Fruit fly (Drosophila melanogaster) whole organism, embryonic: ENCODE data around the gene DCAF12.
A peak's percentile ranks its signal among the peaks of the same experiment; 100 is the strongest.

ENCODE experiments used
- ATbp ChIP-seq: fragments of 200-800 bp; sonication (Bioruptor generic); optimal IDR thresholded peaks from 2 replicates; lab custom pipeline; 2017; ENCODE audit warnings: missing biosample characterization, mild to moderate bottlenecking, missing genetic modification characterization, missing genetic modification reagents
- Ada2b ChIP-seq: fragments of 200-800 bp; sonication (Bioruptor generic); IDR thresholded peaks from 2 replicates; pipeline ENCODE4 v1.3.6; 2022; ENCODE audit warnings: missing biosample characterization, missing genetic modification characterization
- Adf1 ChIP-seq: fragments of 200-800 bp; sonication (Bioruptor generic); IDR thresholded peaks from 2 replicates; pipeline ENCODE4 v1.3.6; 2022; ENCODE audit warnings: missing biosample characterization, missing genetic modification characterization
- Aef1 ChIP-seq: fragments of 200-800 bp; sonication (Bioruptor generic); IDR thresholded peaks from 3 replicates; pipeline ENCODE4 v1.3.6; 2022; ENCODE audit warnings: missing biosample characterization, missing genetic modification characterization
- C15 ChIP-seq: fragments of 200-800 bp; sonication (Bioruptor generic); IDR thresholded peaks from 3 replicates; pipeline ENCODE4 v1.3.6; 2022; ENCODE audit warnings: missing biosample characterization, missing genetic modification characterization
- CG1024 ChIP-seq: fragments of 200-800 bp; sonication (Bioruptor generic); IDR thresholded peaks from 2 replicates; pipeline ENCODE4 v1.3.6; 2022; ENCODE audit warnings: missing biosample characterization, missing genetic modification characterization
- CG10274 ChIP-seq: fragments of 200-800 bp; sonication (Bioruptor generic); optimal IDR thresholded peaks from 3 replicates; lab custom pipeline; 2017; ENCODE audit warnings: missing biosample characterization, mild to moderate bottlenecking, missing genetic modification characterization
- CG12071 ChIP-seq: fragments of 200-800 bp; sonication (Bioruptor generic); optimal IDR thresholded peaks from 3 replicates; lab custom pipeline; 2018; ENCODE audit warnings: missing biosample characterization, mild to moderate bottlenecking, missing genetic modification characterization
- CG12155 ChIP-seq: fragments of 200-800 bp; sonication (Bioruptor generic); optimal IDR thresholded peaks from 3 replicates; lab custom pipeline; 2016; ENCODE audit warnings: missing biosample characterization, missing genetic modification characterization
- CG12219 ChIP-seq: fragments of 200-800 bp; sonication (Bioruptor generic); optimal IDR thresholded peaks from 3 replicates; lab custom pipeline; 2018; ENCODE audit warnings: missing biosample characterization, mild to moderate bottlenecking, missing genetic modification characterization
- CG13296 ChIP-seq: fragments of 200-800 bp; sonication (Bioruptor generic); optimal IDR thresholded peaks from 3 replicates; lab custom pipeline; 2018; ENCODE audit warnings: missing biosample characterization, mild to moderate bottlenecking, missing genetic modification characterization
- CG14014 ChIP-seq: fragments of 200-800 bp; sonication (Bioruptor generic); IDR thresholded peaks from 2 replicates; pipeline ENCODE4 v1.3.6; 2022; ENCODE audit warnings: missing biosample characterization, missing genetic modification characterization
- CG14860 ChIP-seq: fragments of 200-800 bp; sonication (Bioruptor generic); IDR thresholded peaks from 3 replicates; pipeline ENCODE4 v1.3.6; 2022; ENCODE audit warnings: missing biosample characterization, missing genetic modification characterization; ENCODE audit not compliant: partially characterized antibody
- CG17612 ChIP-seq: fragments of 200-800 bp; sonication (Bioruptor generic); IDR thresholded peaks from 2 replicates; pipeline ENCODE4 v1.3.6; 2022; ENCODE audit warnings: missing biosample characterization, missing genetic modification characterization
- CG31365 ChIP-seq: fragments of 200-800 bp; sonication (Bioruptor generic); optimal IDR thresholded peaks from 2 replicates; lab custom pipeline; 2018; ENCODE audit warnings: missing biosample characterization, mild to moderate bottlenecking, missing genetic modification characterization
- CG3163 ChIP-seq: fragments of 200-800 bp; sonication (Bioruptor generic); optimal IDR thresholded peaks from 3 replicates; lab custom pipeline; 2016; ENCODE audit warnings: missing biosample characterization, missing genetic modification characterization
- CG3726 ChIP-seq: fragments of 200-800 bp; sonication (Bioruptor generic); IDR thresholded peaks from 3 replicates; pipeline ENCODE4, ENCODE4 v1.3.6; 2022; ENCODE audit warnings: missing biosample characterization, missing genetic modification characterization
- CG3838 ChIP-seq: fragments of 200-800 bp; sonication (Bioruptor generic); optimal IDR thresholded peaks from 3 replicates; lab custom pipeline; 2016; ENCODE audit warnings: missing biosample characterization, missing genetic modification characterization
- CG3995 ChIP-seq: fragments of 200-800 bp; sonication (Bioruptor generic); optimal IDR thresholded peaks from 3 replicates; lab custom pipeline; 2016; ENCODE audit warnings: missing biosample characterization, missing genetic modification characterization
- CG6813 ChIP-seq: fragments of 200-800 bp; sonication (Bioruptor generic); optimal IDR thresholded peaks from 2 replicates; lab custom pipeline; 2017; ENCODE audit warnings: missing biosample characterization, missing genetic modification characterization, mild to moderate bottlenecking, moderate library complexity, missing genetic modification reagents
- CG7745 ChIP-seq: fragments of 200-800 bp; sonication (Bioruptor generic); optimal IDR thresholded peaks from 2 replicates; lab custom pipeline; 2018; ENCODE audit warnings: missing biosample characterization, mild to moderate bottlenecking, missing genetic modification characterization, moderate library complexity
- CG7928 ChIP-seq: fragments of 200-800 bp; sonication (Bioruptor generic); optimal IDR thresholded peaks from 2 replicates; lab custom pipeline; 2017; ENCODE audit warnings: missing biosample characterization, mild to moderate bottlenecking, missing genetic modification characterization
- CkIIα-i1 ChIP-seq: fragments of 200-800 bp; sonication (Bioruptor generic); IDR thresholded peaks from 2 replicates; pipeline ENCODE4 v1.3.6; 2022; ENCODE audit warnings: missing biosample characterization, missing genetic modification characterization
- CoRest ChIP-seq: fragments of 200-800 bp; sonication (Bioruptor generic); optimal IDR thresholded peaks from 3 replicates; lab custom pipeline; 2018; ENCODE audit warnings: missing biosample characterization, mild to moderate bottlenecking, missing genetic modification characterization, moderate library complexity
- Dref ChIP-seq: fragments of 200-800 bp; sonication (Bioruptor generic); IDR thresholded peaks from 2 replicates; pipeline ENCODE4 v1.3.6; 2022; ENCODE audit warnings: missing biosample characterization, missing genetic modification characterization
- Elba2 ChIP-seq: fragments of 200-800 bp; sonication (Bioruptor generic); optimal IDR thresholded peaks from 3 replicates; lab custom pipeline; 2016; ENCODE audit warnings: missing biosample characterization, missing genetic modification characterization
- Ets65A ChIP-seq: fragments of 200-800 bp; sonication (Bioruptor generic); peaks from one replicate; lab custom pipeline; 2016; ENCODE audit warnings: missing biosample characterization, missing genetic modification characterization
- Jarid2 ChIP-seq: fragments of 200-800 bp; sonication (Bioruptor generic); optimal IDR thresholded peaks from 3 replicates; lab custom pipeline; 2017; ENCODE audit warnings: mild to moderate bottlenecking, missing biosample characterization, missing genetic modification reagents, missing genetic modification characterization
- Med ChIP-seq: fragments of 200-800 bp; sonication (Bioruptor generic); peaks from one replicate; lab custom pipeline; 2016; ENCODE audit warnings: missing biosample characterization, missing genetic modification characterization, mild to moderate bottlenecking, inconsistent platforms, moderate library complexity
- NK7.1 ChIP-seq: fragments of 200-800 bp; sonication (Bioruptor generic); optimal IDR thresholded peaks from 3 replicates; lab custom pipeline; 2016; ENCODE audit warnings: missing biosample characterization, missing genetic modification characterization
- Opbp ChIP-seq: fragments of 200-800 bp; sonication (Bioruptor generic); IDR thresholded peaks from 3 replicates; pipeline ENCODE4 v1.3.6; 2022; ENCODE audit warnings: missing biosample characterization, missing genetic modification characterization; ENCODE audit not compliant: partially characterized antibody
- Rfx ChIP-seq: fragments of 200-800 bp; sonication (Bioruptor generic); IDR thresholded peaks from 2 replicates; pipeline ENCODE4 v1.3.6; 2022; ENCODE audit warnings: missing biosample characterization, missing genetic modification characterization
- Vsx1 ChIP-seq: fragments of 200-800 bp; sonication (Bioruptor generic); optimal IDR thresholded peaks from 2 replicates; lab custom pipeline; 2017; ENCODE audit warnings: missing biosample characterization, mild to moderate bottlenecking, missing genetic modification characterization, missing genetic modification reagents
- al ChIP-seq: fragments of 200-800 bp; sonication (Bioruptor generic); IDR thresholded peaks from 2 replicates; pipeline ENCODE4 v1.3.6; 2022; ENCODE audit warnings: missing biosample characterization, missing genetic modification characterization
- ash1 ChIP-seq: fragments of 200-800 bp; sonication (Bioruptor generic); optimal IDR thresholded peaks from 2 replicates; lab custom pipeline; 2018; ENCODE audit warnings: missing biosample characterization, mild to moderate bottlenecking, missing genetic modification characterization
- br ChIP-seq: fragments of >200 bp; optimal IDR thresholded peaks from 2 replicates; lab custom pipeline; 2017
- bsh ChIP-seq, 2 experiments: fragments of 200-800 bp; sonication (Bioruptor generic); optimal IDR thresholded peaks; 2 replicates each; lab custom pipeline; 2017 to 2018; ENCODE audit warnings: mild to moderate bottlenecking in 2 of 2, missing biosample characterization in 2 of 2, missing genetic modification characterization in 2 of 2, moderate library complexity in 1 of 2
- fd102C ChIP-seq: fragments of 200-800 bp; sonication (Bioruptor generic); optimal IDR thresholded peaks from 2 replicates; lab custom pipeline; 2018; ENCODE audit warnings: missing biosample characterization, mild to moderate bottlenecking, missing genetic modification characterization, moderate library complexity
- gcm ChIP-seq: fragments of 200-800 bp; sonication (Bioruptor generic); optimal IDR thresholded peaks from 2 replicates; lab custom pipeline; 2019; ENCODE audit warnings: missing biosample characterization, mild to moderate bottlenecking, missing genetic modification characterization, moderate library complexity
- hkb ChIP-seq, 2 experiments: fragments of 200-800 bp in 1 of 2; fragments of >200 bp in 1 of 2; sonication (Bioruptor generic) in 1 of 2; IDR thresholded peaks in 1 of 2; optimal IDR thresholded peaks in 1 of 2; 2 replicates each; pipeline versions ENCODE4 v1.3.6 to Lab custom; 2017 to 2022; ENCODE audit warnings: missing biosample characterization in 1 of 2, missing genetic modification characterization in 1 of 2
- kni ChIP-seq: fragments of 200-800 bp; sonication (Bioruptor generic); optimal IDR thresholded peaks from 3 replicates; lab custom pipeline; 2017; ENCODE audit warnings: mild to moderate bottlenecking, missing biosample characterization, missing genetic modification reagents, missing genetic modification characterization
- otp ChIP-seq: fragments of 200-800 bp; sonication (Bioruptor generic); IDR thresholded peaks from 3 replicates; pipeline ENCODE4, ENCODE4 v1.3.6; 2022; ENCODE audit warnings: missing biosample characterization, missing genetic modification characterization
- peb ChIP-seq: fragments of 200-800 bp; sonication (Bioruptor generic); IDR thresholded peaks from 2 replicates; pipeline ENCODE4 v1.3.6; 2022; ENCODE audit warnings: missing biosample characterization, missing genetic modification characterization
- pzg ChIP-seq: fragments of 200-800 bp; sonication (Bioruptor generic); optimal IDR thresholded peaks from 3 replicates; lab custom pipeline; 2018; ENCODE audit warnings: missing biosample characterization, mild to moderate bottlenecking, missing genetic modification characterization, moderate library complexity
- ranshi ChIP-seq: fragments of 200-800 bp; sonication (Bioruptor generic); IDR thresholded peaks from 2 replicates; pipeline ENCODE4 v1.3.6; 2022; ENCODE audit warnings: missing biosample characterization, missing genetic modification characterization
- unc-4 ChIP-seq: fragments of 200-800 bp; sonication (Bioruptor generic); IDR thresholded peaks from 2 replicates; pipeline ENCODE4 v1.3.6; 2022; ENCODE audit warnings: missing biosample characterization, missing genetic modification characterization; ENCODE audit not compliant: partially characterized antibody
- vvl ChIP-seq: fragments of 200-800 bp; sonication (Bioruptor generic); IDR thresholded peaks from 2 replicates; pipeline ENCODE4 v1.3.6; 2022; ENCODE audit warnings: missing biosample characterization, missing genetic modification characterization
- zen2 ChIP-seq: fragments of 200-800 bp; sonication (Bioruptor generic); IDR thresholded peaks from 3 replicates; pipeline ENCODE4 v1.3.6; 2022; ENCODE audit warnings: missing biosample characterization, missing genetic modification characterization; ENCODE audit not compliant: partially characterized antibody

DCAF12 gene

dm6 chr3R:11992934-11993670 lies 23.7 kb downstream of the DCAF12 start, which contains the start of gene mfas (continued):
- TF ChIP-seq CG14860 (GFP tag; lab: Robert Waterston, UW): no peak
- TF ChIP-seq CG7928: no peak
- TF ChIP-seq CoRest (tag; lab: Kevin White, UChicago): no peak
- TF ChIP-seq CG3838 (GFP tag; lab: Kevin White, UChicago): no peak
- no peak for TF ChIP-seq CG10274 (GFP tag; lab: Kevin White, UChicago)
- TF ChIP-seq vvl (GFP tag; lab: Robert Waterston, UW): peak; percentile 80
- no peak for TF ChIP-seq CG3726 (GFP tag; lab: Robert Waterston, UW)
- 0 out of 3 replicates have a peak, but pooled peaks have one; percentile 27 for TF ChIP-seq otp (GFP tag; lab: Robert Waterston, UW)
- TF ChIP-seq zen2 (GFP tag; lab: Robert Waterston, UW): peak; percentile 6; the same call in 1 of the 3 replicates
- TF ChIP-seq CG3995 (GFP tag; lab: Kevin White, UChicago): peak; percentile 1
- no peak for TF ChIP-seq al (GFP tag; lab: Robert Waterston, UW)
- peak; percentile 32 for TF ChIP-seq CG3163 (GFP tag; lab: Kevin White, UChicago)
- peak; percentile 19; the same call in 1 of the 2 replicates for TF ChIP-seq CG1024 (GFP tag; lab: Robert Waterston, UW)
- peak in 1 of 2 experiments; percentile 52 for TF ChIP-seq bsh (GFP tag; optimal IDR thresholded peaks at IDR 0.05; lab: Kevin White, UChicago)
- TF ChIP-seq CG12219 (GFP tag; lab: Kevin White, UChicago): peak; percentile 7
- TF ChIP-seq kni (GFP tag; lab: Kevin White, UChicago): peak; percentile 39
- no peak for TF ChIP-seq hkb (optimal IDR thresholded peaks at IDR 0.05; lab: Kevin White, UChicago)
- peak; percentile 47 for TF ChIP-seq hkb (GFP tag; IDR thresholded peaks at IDR 0.05; lab: Robert Waterston, UW)
- TF ChIP-seq Opbp (GFP tag; lab: Robert Waterston, UW): no peak
- peak; percentile 80 for TF ChIP-seq gcm
- no peak for TF ChIP-seq Ada2b (GFP tag; lab: Robert Waterston, UW)
- no peak for TF ChIP-seq ranshi (GFP tag; lab: Robert Waterston, UW)
- TF ChIP-seq fd102C (GFP tag; lab: Kevin White, UChicago): no peak
- peak; percentile 86 for TF ChIP-seq Jarid2 (GFP tag; lab: Kevin White, UChicago)
- no peak for TF ChIP-seq unc-4 (GFP tag; lab: Robert Waterston, UW)
- TF ChIP-seq NK7.1: no peak
- TF ChIP-seq peb: no peak

- no peak for TF ChIP-seq CG6813 (GFP tag; lab: Kevin White, UChicago)
- no peak for TF ChIP-seq Vsx1 (GFP tag; lab: Kevin White, UChicago)
- no peak for TF ChIP-seq Ets65A (GFP tag; lab: Kevin White, UChicago)
- no peak for TF ChIP-seq Adf1 (GFP tag; lab: Robert Waterston, UW)
- peak; percentile 45 for TF ChIP-seq Med
- TF ChIP-seq Dref (GFP tag; lab: Robert Waterston, UW): no peak
- peak; percentile 10 for TF ChIP-seq CG12071
- no peak for TF ChIP-seq br
- TF ChIP-seq C15 (GFP tag; lab: Robert Waterston, UW): 0 out of 3 replicates have a peak, but pooled peaks have one; percentile 30
- TF ChIP-seq CG31365: no peak
- TF ChIP-seq CG7745 (tag; lab: Kevin White, UChicago): no peak
- no peak for TF ChIP-seq CG14014 (GFP tag; lab: Robert Waterston, UW)
- no peak for TF ChIP-seq CG13296 (GFP tag; lab: Kevin White, UChicago)
- no peak for TF ChIP-seq Elba2
- no peak for TF ChIP-seq CG12155 (GFP tag; lab: Kevin White, UChicago)
- no peak for TF ChIP-seq pzg (GFP tag; lab: Kevin White, UChicago)
- TF ChIP-seq Aef1 (GFP tag; lab: Robert Waterston, UW): no peak
- no peak for TF ChIP-seq CG17612 (GFP tag; lab: Robert Waterston, UW)
- TF ChIP-seq ATbp: peak; percentile 52
- no peak for TF ChIP-seq ash1 (GFP tag; lab: Kevin White, UChicago)
- TF ChIP-seq Rfx (GFP tag; lab: Robert Waterston, UW): 0 out of 2 replicates have a peak, but pooled peaks have one; percentile 20
- no peak for TF ChIP-seq CkIIα-i1 (GFP tag; lab: Robert Waterston, UW)
Observed at dm6 chr3R:11991538-11992164, 25.2 kb downstream of the DCAF12 start.
